Worm (Caenorhabditis elegans) whole organism, L3 larva: Measurements from ENCODE around the gene dhhc-5.

Experiments used
- R02D3.7 ChIP-seq: fragments of 150-350 bp; optimal IDR thresholded peaks from 2 replicates; lab custom pipeline; 2014; ENCODE audit warnings: missing biosample characterization, missing genetic modification characterization
- ZK546.5 ChIP-seq: sonication (generic microtip); optimal IDR thresholded peaks from 2 replicates; lab custom pipeline; 2017; ENCODE audit warnings: missing biosample characterization, missing genetic modification characterization
- aly-2 ChIP-seq: fragments of 150-350 bp; optimal IDR thresholded peaks from 2 replicates; lab custom pipeline; 2014; ENCODE audit warnings: missing biosample characterization, missing genetic modification characterization
- ama-1 ChIP-seq: fragments of 150-350 bp; optimal IDR thresholded peaks from 2 replicates; lab custom pipeline; 2018
- ceh-16 ChIP-seq: sonication (generic microtip); optimal IDR thresholded peaks from 2 replicates; lab custom pipeline; 2017; ENCODE audit warnings: missing biosample characterization, missing genetic modification characterization
- ceh-9 ChIP-seq: sonication (generic microtip); optimal IDR thresholded peaks from 2 replicates; lab custom pipeline; 2018; ENCODE audit warnings: missing biosample characterization, missing genetic modification characterization
- egl-27 ChIP-seq: sonication (generic microtip); optimal IDR thresholded peaks from 4 replicates; lab custom pipeline; 2017; ENCODE audit warnings: missing biosample characterization, missing genetic modification reagents, missing genetic modification characterization
- egl-5 ChIP-seq: fragments of 150-350 bp; optimal IDR thresholded peaks from 2 replicates; lab custom pipeline; 2017; ENCODE audit warnings: missing biosample characterization, missing genetic modification reagents, missing genetic modification characterization, inconsistent platforms
- elt-1 ChIP-seq: fragments of 150-350 bp; optimal IDR thresholded peaks from 2 replicates; lab custom pipeline; 2014; ENCODE audit warnings: missing biosample characterization, missing genetic modification characterization
- elt-2 ChIP-seq: sonication (generic microtip); optimal IDR thresholded peaks from 2 replicates; lab custom pipeline; 2016; ENCODE audit warnings: missing genetic modification reagents, mild to moderate bottlenecking, missing genetic modification characterization, missing compliant biosample characterization
- elt-3 ChIP-seq, 3 experiments: fragments of 150-350 bp in 1 of 3; sonication (generic microtip) in 2 of 3; optimal IDR thresholded peaks; 2 replicates in 2 of 3; 4 replicates in 1 of 3; lab custom pipeline; 2014 to 2017; ENCODE audit warnings: missing biosample characterization in 3 of 3, missing genetic modification characterization in 3 of 3
- eor-1 ChIP-seq, 2 experiments: fragments of 150-350 bp; optimal IDR thresholded peaks; 2 replicates each; lab custom pipeline; 2014 to 2018; ENCODE audit warnings: missing biosample characterization in 2 of 2, missing genetic modification characterization in 2 of 2
- fkh-10 ChIP-seq: sonication (generic microtip); optimal IDR thresholded peaks from 2 replicates; lab custom pipeline; 2017; ENCODE audit warnings: missing biosample characterization, missing genetic modification reagents, missing genetic modification characterization
- fkh-2 ChIP-seq: fragments of 150-350 bp; optimal IDR thresholded peaks from 2 replicates; lab custom pipeline; 2014; ENCODE audit warnings: missing biosample characterization, missing genetic modification reagents, missing genetic modification characterization
- fos-1 ChIP-seq: fragments of 150-350 bp; optimal IDR thresholded peaks from 2 replicates; lab custom pipeline; 2014; ENCODE audit warnings: missing biosample characterization, missing genetic modification characterization
- hmg-11 ChIP-seq: sonication (generic microtip); optimal IDR thresholded peaks from 2 replicates; lab custom pipeline; 2016; ENCODE audit warnings: missing genetic modification characterization, missing compliant biosample characterization
- jun-1 ChIP-seq: fragments of 150-350 bp; optimal IDR thresholded peaks from 2 replicates; lab custom pipeline; 2014; ENCODE audit warnings: missing biosample characterization, missing genetic modification reagents, missing genetic modification characterization
- lin-15B ChIP-seq: fragments of 150-350 bp; optimal IDR thresholded peaks from 2 replicates; lab custom pipeline; 2014; ENCODE audit warnings: missing biosample characterization, missing genetic modification characterization
- lin-39 ChIP-seq: fragments of 150-350 bp; optimal IDR thresholded peaks from 2 replicates; lab custom pipeline; 2018; ENCODE audit warnings: missing biosample characterization, missing genetic modification reagents, missing genetic modification characterization
- lsy-12 ChIP-seq: sonication (generic microtip); optimal IDR thresholded peaks from 2 replicates; lab custom pipeline; 2016; ENCODE audit warnings: mild to moderate bottlenecking, missing genetic modification characterization, missing compliant biosample characterization
- mdl-1 ChIP-seq: fragments of 150-350 bp; optimal IDR thresholded peaks from 2 replicates; lab custom pipeline; 2014; ENCODE audit warnings: missing biosample characterization, missing genetic modification characterization
- nfya-1 ChIP-seq: sonication (generic microtip); optimal IDR thresholded peaks from 2 replicates; lab custom pipeline; 2017; ENCODE audit warnings: missing genetic modification characterization, mild to moderate bottlenecking, missing compliant biosample characterization, antibody characterized with exemption, moderate library complexity; ENCODE audit not compliant: insufficient read depth
- nhr-11 ChIP-seq: fragments of 150-350 bp; optimal IDR thresholded peaks from 2 replicates; lab custom pipeline; 2014; ENCODE audit warnings: missing biosample characterization, missing genetic modification characterization
- nhr-12 ChIP-seq: fragments of 150-350 bp; optimal IDR thresholded peaks from 2 replicates; lab custom pipeline; 2014; ENCODE audit warnings: missing biosample characterization, missing genetic modification characterization
- nhr-23 ChIP-seq: fragments of 150-350 bp; optimal IDR thresholded peaks from 2 replicates; lab custom pipeline; 2014; ENCODE audit warnings: missing biosample characterization, missing genetic modification reagents, missing genetic modification characterization
- nhr-237 ChIP-seq: fragments of 150-350 bp; optimal IDR thresholded peaks from 2 replicates; lab custom pipeline; 2014; ENCODE audit warnings: missing biosample characterization, missing genetic modification characterization
- nhr-25 ChIP-seq: sonication (generic microtip); optimal IDR thresholded peaks from 2 replicates; lab custom pipeline; 2017; ENCODE audit warnings: missing biosample characterization, missing genetic modification characterization
- nhr-28 ChIP-seq: fragments of 150-350 bp; optimal IDR thresholded peaks from 2 replicates; lab custom pipeline; 2014; ENCODE audit warnings: missing biosample characterization, missing genetic modification characterization
- nhr-43 ChIP-seq: sonication (generic microtip); optimal IDR thresholded peaks from 2 replicates; lab custom pipeline; 2016; ENCODE audit warnings: mild to moderate bottlenecking, missing genetic modification characterization, missing compliant biosample characterization; ENCODE audit not compliant: poor library complexity, severe bottlenecking
- nhr-76 ChIP-seq: fragments of 150-350 bp; sonication (generic microtip); optimal IDR thresholded peaks from 5 replicates; lab custom pipeline; 2014; ENCODE audit warnings: missing biosample characterization, missing genetic modification characterization
- nhr-77 ChIP-seq: fragments of 150-350 bp; optimal IDR thresholded peaks from 2 replicates; lab custom pipeline; 2014; ENCODE audit warnings: missing biosample characterization, missing genetic modification characterization
- pha-4 ChIP-seq: fragments of 150-350 bp; optimal IDR thresholded peaks from 2 replicates; lab custom pipeline; 2014; ENCODE audit warnings: missing biosample characterization, missing genetic modification reagents, missing genetic modification characterization
- pqm-1 ChIP-seq: fragments of 150-350 bp; optimal IDR thresholded peaks from 2 replicates; lab custom pipeline; 2017; ENCODE audit warnings: missing biosample characterization, missing genetic modification characterization, inconsistent platforms
- sea-2 ChIP-seq: fragments of 150-350 bp; sonication (generic microtip); optimal IDR thresholded peaks from 4 replicates; lab custom pipeline; 2014; ENCODE audit warnings: missing biosample characterization, missing genetic modification reagents, missing genetic modification characterization
- skn-1 ChIP-seq: fragments of 150-350 bp; optimal IDR thresholded peaks from 2 replicates; lab custom pipeline; 2014; ENCODE audit warnings: missing biosample characterization, missing genetic modification characterization
- snpc-4 ChIP-seq: fragments of 150-350 bp; optimal IDR thresholded peaks from 2 replicates; lab custom pipeline; 2014; ENCODE audit warnings: missing biosample characterization, missing genetic modification characterization
- tbx-2 ChIP-seq: sonication (generic microtip); optimal IDR thresholded peaks from 2 replicates; lab custom pipeline; 2016; ENCODE audit warnings: mild to moderate bottlenecking, missing genetic modification characterization, missing compliant biosample characterization
- unc-39 ChIP-seq: sonication (generic microtip); optimal IDR thresholded peaks from 4 replicates; lab custom pipeline; 2017; ENCODE audit warnings: missing biosample characterization, missing genetic modification characterization
- zag-1 ChIP-seq: fragments of 150-350 bp; optimal IDR thresholded peaks from 2 replicates; lab custom pipeline; 2014; ENCODE audit warnings: missing biosample characterization, missing genetic modification characterization
- ztf-11 ChIP-seq: fragments of 150-350 bp; optimal IDR thresholded peaks from 2 replicates; lab custom pipeline; 2014; ENCODE audit warnings: missing biosample characterization, missing genetic modification characterization

The dhhc-5 gene

ce11 chrIII:6888999-6889824 lies 40.4 kb upstream of the dhhc-5 start, which contains the start of the genes brd-1 and K04C2.2:
brd-1 (minus strand) TSS chrIII:6889504.
K04C2.2 (plus strand) TSS chrIII:6889774.
- TF ChIP-seq nhr-23 (tag; lab: Kevin White, UChicago) (peak; percentile 11), zag-1 (tag; lab: Kevin White, UChicago) (no peak), nhr-11 (tag; lab: Kevin White, UChicago) (no peak), elt-1 (tag; lab: Kevin White, UChicago) (no peak), nfya-1 (tag; lab: Kevin White, UChicago) (peak; percentile 18), ama-1 (lab: Kevin White, UChicago) (no peak), fkh-2 (tag; lab: Kevin White, UChicago) (no peak), hmg-11 (tag; lab: Kevin White, UChicago) (peak; percentile 21), pha-4 (tag; lab: Kevin White, UChicago) (peak; percentile 35), jun-1 (tag; lab: Kevin White, UChicago) (no peak)

- TF ChIP-seq nhr-23 (tag; lab: Kevin White, UChicago) (peak; percentile 29), fos-1 (no peak), fkh-10 (no peak), nhr-25 (tag; lab: Kevin White, UChicago) (peak; percentile 69), nhr-77 (no peak), nhr-12 (tag; lab: Kevin White, UChicago) (no peak), mdl-1 (no peak), skn-1 (tag; lab: Kevin White, UChicago) (no peak), ceh-9 (tag; lab: Kevin White, UChicago) (no peak), lsy-12 (tag; lab: Kevin White, UChicago) (peak; percentile 66), egl-5 (tag; lab: Kevin White, UChicago) (no peak), nhr-76 (tag; lab: Kevin White, UChicago) (no peak), nhr-43 (tag; lab: Kevin White, UChicago) (peak; percentile 75), unc-39 (no peak), elt-1 (tag; lab: Kevin White, UChicago) (no peak), egl-27 (no peak), ceh-16 (tag; lab: Kevin White, UChicago) (no peak), sea-2 (GFP tag; lab: Kevin White, UChicago) (no peak), pha-4 (tag; lab: Kevin White, UChicago) (peak; percentile 46), jun-1 (tag; lab: Kevin White, UChicago) (no peak), hmg-11 (tag; lab: Kevin White, UChicago) (peak; percentile 37), lin-15B (tag; lab: Kevin White, UChicago) (no peak), elt-2 (peak; percentile 4), tbx-2 (tag; lab: Kevin White, UChicago) (peak; percentile 28), R02D3.7 (tag; lab: Kevin White, UChicago) (no peak), zag-1 (tag; lab: Kevin White, UChicago) (no peak), nhr-11 (tag; lab: Kevin White, UChicago) (no peak), aly-2 (tag; lab: Kevin White, UChicago) (no peak), snpc-4 (tag; lab: Kevin White, UChicago) (no peak), eor-1 (tag; optimal IDR thresholded peaks at IDR 0.05; lab: Kevin White, UChicago) (no peak), ztf-11 (tag; lab: Kevin White, UChicago) (no peak), nhr-28 (tag; lab: Kevin White, UChicago) (no peak), ama-1 (lab: Kevin White, UChicago) (no peak), nhr-237 (tag; lab: Kevin White, UChicago) (no peak), nfya-1 (tag; lab: Kevin White, UChicago) (peak; percentile 39), pqm-1 (tag; lab: Kevin White, UChicago) (peak; percentile 4)
Measured at ce11 chrIII:6888497-6888896, 39.6 kb upstream of the dhhc-5 start.

- TF ChIP-seq eor-1 (tag; optimal IDR thresholded peaks at IDR 0.05; lab: Kevin White, UChicago) (no peak), lin-39 (tag; lab: Kevin White, UChicago) (peak; percentile 53), skn-1 (tag; lab: Kevin White, UChicago) (no peak), ZK546.5 (tag; lab: Kevin White, UChicago) (no peak), nhr-43 (tag; lab: Kevin White, UChicago) (peak; percentile 25), ama-1 (lab: Kevin White, UChicago) (peak; percentile 18), tbx-2 (tag; lab: Kevin White, UChicago) (peak; percentile 28), ztf-11 (tag; lab: Kevin White, UChicago) (no peak), egl-5 (tag; lab: Kevin White, UChicago) (no peak), elt-2 (peak; percentile 35), egl-27 (peak; percentile 32), nfya-1 (tag; lab: Kevin White, UChicago) (peak; percentile 67), hmg-11 (tag; lab: Kevin White, UChicago) (peak; percentile 89), pqm-1 (tag; lab: Kevin White, UChicago) (peak; percentile 33), lin-15B (tag; lab: Kevin White, UChicago) (peak; percentile 32), elt-3 (tag; optimal IDR thresholded peaks at IDR 0.05; lab: Kevin White, UChicago) (peak in 1 of 3 experiments; percentile 59), fkh-10 (no peak), pha-4 (tag; lab: Kevin White, UChicago) (no peak), lsy-12 (tag; lab: Kevin White, UChicago) (peak; percentile 67), R02D3.7 (tag; lab: Kevin White, UChicago) (peak; percentile 45), nhr-28 (tag; lab: Kevin White, UChicago) (no peak), nhr-23 (tag; lab: Kevin White, UChicago) (no peak)
- TF ChIP-seq, all 47 proteins: peak for 13
Measured at ce11 chrIII:6887574-6887973, 38.7 kb upstream of the dhhc-5 start.
